Worm (Caenorhabditis elegans) whole organism, late embryonic: ENCODE results near the gene T28A11.25.

Source experiments
- K02D7.2 ChIP-seq: sonication (generic microtip); optimal IDR thresholded peaks from 2 replicates; lab custom pipeline; 2017; ENCODE audit warnings: mild to moderate bottlenecking, missing genetic modification characterization, missing compliant biosample characterization
- K09A11.1 ChIP-seq: sonication (generic microtip); optimal IDR thresholded peaks from 2 replicates; lab custom pipeline; 2017; ENCODE audit warnings: antibody characterized with exemption, mild to moderate bottlenecking, missing genetic modification characterization, missing compliant biosample characterization; ENCODE audit not compliant: insufficient read depth
- ahr-1 ChIP-seq: sonication (generic microtip); optimal IDR thresholded peaks from 2 replicates; lab custom pipeline; 2016; ENCODE audit warnings: missing genetic modification characterization, missing compliant biosample characterization
- ama-1 ChIP-seq: fragments of 150-350 bp; optimal IDR thresholded peaks from 2 replicates; lab custom pipeline; 2014
- ceh-14 ChIP-seq: sonication (generic microtip); optimal IDR thresholded peaks from 2 replicates; lab custom pipeline; 2016; ENCODE audit warnings: missing genotype, missing genetic modification characterization, missing compliant biosample characterization
- ceh-18 ChIP-seq: sonication (generic microtip); optimal IDR thresholded peaks from 2 replicates; lab custom pipeline; 2016; ENCODE audit warnings: missing genetic modification characterization, missing compliant biosample characterization
- ceh-45 ChIP-seq: fragments of 200-800 bp; sonication (Bioruptor generic); IDR thresholded peaks from 2 replicates; pipeline ENCODE4 v1.3.6; 2022; ENCODE audit warnings: missing genetic modification reagents, missing genetic modification characterization, missing compliant biosample characterization
- ceh-9 ChIP-seq: sonication (generic microtip); optimal IDR thresholded peaks from 2 replicates; lab custom pipeline; 2016; ENCODE audit warnings: mild to moderate bottlenecking, missing genetic modification characterization, inconsistent platforms, missing compliant biosample characterization
- che-1 ChIP-seq: sonication (generic microtip); optimal IDR thresholded peaks from 2 replicates; lab custom pipeline; 2016; ENCODE audit warnings: mild to moderate bottlenecking, missing genetic modification characterization, missing compliant biosample characterization
- dmd-4 ChIP-seq: sonication (generic microtip); optimal IDR thresholded peaks from 2 replicates; lab custom pipeline; 2016; ENCODE audit warnings: borderline replicate concordance, missing genetic modification characterization, missing compliant biosample characterization
- elt-2 ChIP-seq: sonication (generic microtip); optimal IDR thresholded peaks from 2 replicates; lab custom pipeline; 2016; ENCODE audit warnings: missing genetic modification reagents, missing genetic modification characterization, missing compliant biosample characterization
- eyg-1 ChIP-seq: sonication (generic microtip); optimal IDR thresholded peaks from 2 replicates; lab custom pipeline; 2016; ENCODE audit warnings: missing genotype, missing genetic modification characterization, missing compliant biosample characterization
- fax-1 ChIP-seq: sonication (generic microtip); optimal IDR thresholded peaks from 2 replicates; lab custom pipeline; 2016; ENCODE audit warnings: missing genotype, missing genetic modification characterization, missing compliant biosample characterization
- fkh-10 ChIP-seq: fragments of 150-350 bp; optimal IDR thresholded peaks from 2 replicates; lab custom pipeline; 2014; ENCODE audit warnings: missing biosample characterization, missing genetic modification reagents, missing genetic modification characterization
- gmeb-2 ChIP-seq: sonication (generic microtip); optimal IDR thresholded peaks from 2 replicates; lab custom pipeline; 2016; ENCODE audit warnings: missing genetic modification characterization, inconsistent platforms, missing compliant biosample characterization
- lin-11 ChIP-seq: fragments of 200-800 bp; sonication (Bioruptor generic); optimal IDR thresholded peaks from 2 replicates; lab custom pipeline; 2018; ENCODE audit warnings: mild to moderate bottlenecking, missing genetic modification characterization, missing compliant biosample characterization
- madf-2 ChIP-seq: sonication (generic microtip); optimal IDR thresholded peaks from 2 replicates; lab custom pipeline; 2017; ENCODE audit warnings: missing genetic modification characterization, missing compliant biosample characterization
- npax-4 ChIP-seq: sonication (generic microtip); optimal IDR thresholded peaks from 2 replicates; lab custom pipeline; 2016; ENCODE audit warnings: missing genetic modification characterization, missing compliant biosample characterization
- pag-3 ChIP-seq: sonication (generic microtip); optimal IDR thresholded peaks from 2 replicates; lab custom pipeline; 2016; ENCODE audit warnings: missing compliant biosample characterization, missing genetic modification characterization, borderline replicate concordance
- pqm-1 ChIP-seq: sonication (generic microtip); optimal IDR thresholded peaks from 2 replicates; lab custom pipeline; 2016; ENCODE audit warnings: missing genetic modification characterization, missing compliant biosample characterization
- syd-9 ChIP-seq: sonication (generic microtip); optimal IDR thresholded peaks from 2 replicates; lab custom pipeline; 2016; ENCODE audit warnings: mild to moderate bottlenecking, missing genetic modification characterization, moderate library complexity, missing compliant biosample characterization
- ttx-3 ChIP-seq: sonication (generic microtip); optimal IDR thresholded peaks from 2 replicates; lab custom pipeline; 2016; ENCODE audit warnings: missing genetic modification reagents, missing genetic modification characterization, missing compliant biosample characterization
- unc-3 ChIP-seq, 2 experiments: fragments of 200-800 bp in 1 of 2; sonication (Bioruptor generic) in 1 of 2; sonication (generic microtip) in 1 of 2; conservative IDR thresholded peaks in 1 of 2; optimal IDR thresholded peaks in 1 of 2; 2 replicates each; pipeline versions ENCODE4 v1.3.6 to Lab custom; 2016 to 2022; ENCODE audit warnings: missing compliant biosample characterization in 2 of 2, missing genetic modification characterization in 2 of 2, missing genetic modification reagents in 1 of 2
- unc-42 ChIP-seq: sonication (generic microtip); optimal IDR thresholded peaks from 2 replicates; lab custom pipeline; 2016; ENCODE audit warnings: missing genotype, missing genetic modification characterization, missing compliant biosample characterization
- zip-5 ChIP-seq: sonication (generic microtip); optimal IDR thresholded peaks from 2 replicates; lab custom pipeline; 2016; ENCODE audit warnings: missing genetic modification characterization, missing compliant biosample characterization
- ztf-16 ChIP-seq: sonication (generic microtip); optimal IDR thresholded peaks from 2 replicates; lab custom pipeline; 2017; ENCODE audit warnings: missing genetic modification characterization, missing compliant biosample characterization

Gene T28A11.25

DNA sequence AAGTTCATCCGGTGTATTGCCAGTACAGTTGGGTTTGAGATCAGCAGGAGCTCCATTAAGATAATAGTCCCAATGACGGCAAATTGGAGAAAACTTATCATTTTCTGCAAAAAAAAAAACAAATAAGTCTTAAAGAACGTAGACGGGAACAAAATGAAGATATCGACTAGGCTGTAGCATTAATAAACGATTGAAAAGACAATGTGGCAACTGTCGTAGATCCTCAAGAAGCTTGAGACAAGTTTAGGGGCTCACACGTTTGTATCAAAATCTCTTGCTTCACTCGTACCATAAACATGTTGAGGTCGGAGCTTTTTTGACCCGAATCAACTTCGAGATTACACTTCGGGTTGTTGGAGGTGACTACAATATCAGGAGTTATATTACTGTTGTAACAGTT is 38.4 kb downstream of the T28A11.25 start, which contains the start of gene F35F10.14:
F35F10.14 (minus strand) TSS at position 101 of the 400 bp plus-strand sequence.
- TF ChIP-seq ama-1 (lab: Kevin White, UChicago) (no peak), K02D7.2 (tag; lab: Kevin White, UChicago) (no peak), unc-3 (GFP tag; conservative IDR thresholded peaks at IDR 0.05; lab: Robert Waterston, UW) (no peak), unc-3 (tag; optimal IDR thresholded peaks at IDR 0.05; lab: Kevin White, UChicago) (no peak), che-1 (tag; lab: Kevin White, UChicago) (no peak), npax-4 (tag; lab: Kevin White, UChicago) (no peak), elt-2 (tag; lab: Kevin White, UChicago) (no peak)

DNA sequence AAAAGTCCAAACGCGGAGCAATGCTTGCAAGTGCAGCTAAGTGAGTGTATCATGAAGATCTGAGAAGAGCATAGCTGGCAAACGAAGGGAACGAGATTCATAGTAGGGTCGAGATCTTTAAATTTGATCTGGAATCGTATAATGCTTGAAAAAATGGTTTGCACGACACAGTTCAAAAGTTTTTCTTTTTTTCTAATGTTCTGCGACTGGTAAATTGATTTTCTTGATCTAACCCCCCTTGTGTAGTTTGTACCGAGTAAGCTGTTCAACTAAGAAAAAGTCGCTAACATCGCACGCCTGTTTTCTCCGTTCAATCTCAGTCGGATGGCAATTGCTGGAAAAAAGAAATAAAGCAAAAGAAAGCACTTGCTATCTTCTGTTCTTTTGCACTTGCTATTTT is 38.8 kb downstream of the T28A11.25 start, which contains the start of gene C17B7.14:
C17B7.14 (minus strand) TSS at position 101 of the 400 bp plus-strand sequence.
- no peak for TF ChIP-seq zip-5 (tag; lab: Kevin White, UChicago)
- no peak for TF ChIP-seq unc-42 (tag; lab: Kevin White, UChicago)
- TF ChIP-seq ceh-9 (tag; lab: Kevin White, UChicago), result no peak
- TF ChIP-seq madf-2, result no peak
- TF ChIP-seq elt-2 (tag; lab: Kevin White, UChicago), result no peak
- TF ChIP-seq ahr-1, result no peak
- no peak for TF ChIP-seq gmeb-2 (tag; lab: Kevin White, UChicago)
- TF ChIP-seq K09A11.1 (tag; lab: Kevin White, UChicago), result no peak
- TF ChIP-seq, all 69 proteins: peak for 0

DNA sequence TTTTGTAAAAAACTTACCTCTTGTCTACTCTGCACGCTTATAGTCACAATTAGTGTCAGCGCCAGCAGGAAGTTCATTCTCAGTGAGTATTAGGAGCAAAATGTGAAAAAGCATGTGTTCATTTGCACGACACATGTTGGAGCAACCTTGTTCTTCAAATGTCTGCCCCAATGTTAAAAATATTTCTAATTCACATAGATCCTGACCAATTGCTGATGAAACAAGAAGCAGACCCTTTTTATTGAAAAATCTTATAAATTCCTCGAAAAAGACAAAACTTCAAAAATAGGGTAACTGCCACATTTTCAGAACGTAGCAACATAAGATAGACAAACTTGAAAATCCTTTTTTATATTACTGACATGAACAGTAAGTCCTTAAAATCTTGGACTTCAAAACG is 42.6 kb downstream of the T28A11.25 start, which contains the start of gene C17B7.8:
C17B7.8 (minus strand) TSS at position 101 of the 400 bp plus-strand sequence.
- no peak for TF ChIP-seq ceh-18
- no peak for TF ChIP-seq che-1 (tag; lab: Kevin White, UChicago)
- no peak for TF ChIP-seq lin-11 (tag; lab: Kevin White, UChicago)
- no peak for TF ChIP-seq ceh-45 (GFP tag; lab: Robert Waterston, UW)
- no peak for TF ChIP-seq dmd-4
- TF ChIP-seq ceh-14 (tag; lab: Kevin White, UChicago), result no peak
- no peak for TF ChIP-seq eyg-1 (tag; lab: Kevin White, UChicago)
- no peak for TF ChIP-seq pqm-1 (tag; lab: Kevin White, UChicago)
- TF ChIP-seq syd-9 (tag; lab: Kevin White, UChicago), result no peak
- no peak for TF ChIP-seq fax-1
- no peak for TF ChIP-seq ztf-16 (tag; lab: Kevin White, UChicago)
- no peak for TF ChIP-seq ttx-3
- TF ChIP-seq gmeb-2 (tag; lab: Kevin White, UChicago), result no peak
- no peak for TF ChIP-seq K09A11.1 (tag; lab: Kevin White, UChicago)
- TF ChIP-seq fkh-10 (GFP tag; lab: Kevin White, UChicago), result no peak

DNA sequence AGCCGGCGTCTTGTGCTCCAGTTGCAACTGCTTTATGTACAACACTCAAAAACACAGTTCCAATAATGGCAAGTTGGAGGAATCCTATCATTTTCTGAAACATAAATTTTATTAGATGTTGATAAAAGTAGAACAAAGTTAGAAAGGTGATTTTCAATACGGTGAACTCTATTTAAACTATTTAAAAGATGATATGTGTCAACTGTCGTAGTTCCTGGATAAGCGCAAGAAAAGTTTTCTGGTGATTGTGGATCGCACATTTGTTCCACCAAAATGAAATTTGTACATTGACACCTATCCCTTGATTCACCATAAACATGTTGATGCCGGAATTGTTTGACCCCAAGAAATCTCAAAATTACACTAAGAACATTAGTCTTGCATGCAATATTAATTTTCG is 50.4 kb downstream of the T28A11.25 start, which contains the start of gene C17B7.9:
C17B7.9 (minus strand) TSS at position 101 of the 400 bp plus-strand sequence.
- TF ChIP-seq unc-3 (GFP tag; conservative IDR thresholded peaks at IDR 0.05; lab: Robert Waterston, UW) (no peak), unc-3 (tag; optimal IDR thresholded peaks at IDR 0.05; lab: Kevin White, UChicago) (no peak), pag-3 (tag; lab: Kevin White, UChicago) (no peak)
